Worm (Caenorhabditis elegans) whole organism, late embryonic: ENCODE data around the gene srbc-55.

Experiments used
- che-1 ChIP-seq: sonication (generic microtip); optimal IDR thresholded peaks from 2 replicates; lab custom pipeline; 2016; ENCODE audit warnings: mild to moderate bottlenecking, missing genetic modification characterization, missing compliant biosample characterization
- elt-2 ChIP-seq: sonication (generic microtip); optimal IDR thresholded peaks from 2 replicates; lab custom pipeline; 2016; ENCODE audit warnings: missing genetic modification reagents, missing genetic modification characterization, missing compliant biosample characterization
- hlh-8 ChIP-seq: sonication (generic microtip); optimal IDR thresholded peaks from 2 replicates; lab custom pipeline; 2016; ENCODE audit warnings: missing genotype, missing genetic modification characterization, missing compliant biosample characterization
- nhr-11 ChIP-seq: fragments of 150-350 bp; optimal IDR thresholded peaks from 2 replicates; lab custom pipeline; 2014; ENCODE audit warnings: missing biosample characterization, missing genetic modification characterization
- pqm-1 ChIP-seq: sonication (generic microtip); optimal IDR thresholded peaks from 2 replicates; lab custom pipeline; 2016; ENCODE audit warnings: missing genetic modification characterization, missing compliant biosample characterization
- pros-1 ChIP-seq: fragments of 150-350 bp; optimal IDR thresholded peaks from 2 replicates; lab custom pipeline; 2014; ENCODE audit warnings: missing biosample characterization, missing genetic modification reagents, missing genetic modification characterization
- ref-2 ChIP-seq: sonication (generic microtip); optimal IDR thresholded peaks from 2 replicates; lab custom pipeline; 2016; ENCODE audit warnings: missing genetic modification characterization, missing compliant biosample characterization
- sox-4 ChIP-seq: sonication (generic microtip); optimal IDR thresholded peaks from 2 replicates; lab custom pipeline; 2017; ENCODE audit warnings: mild to moderate bottlenecking, missing genetic modification characterization, inconsistent platforms, missing compliant biosample characterization
- tbx-2 ChIP-seq: sonication (generic microtip); optimal IDR thresholded peaks from 2 replicates; lab custom pipeline; 2016; ENCODE audit warnings: missing genetic modification characterization, missing compliant biosample characterization

ce11 chrV:15879508-15879907 lies 49.7 kb upstream of the srbc-55 start, which contains the start of gene nhr-84:
- TF ChIP-seq nhr-11 (no peak), elt-2 (tag; lab: Kevin White, UChicago) (no peak), hlh-8 (no peak), che-1 (tag; lab: Kevin White, UChicago) (no peak), sox-4 (tag; lab: Kevin White, UChicago) (no peak), tbx-2 (tag; lab: Kevin White, UChicago) (no peak), ref-2 (tag; lab: Kevin White, UChicago) (no peak), pqm-1 (tag; lab: Kevin White, UChicago) (no peak), pros-1 (tag; lab: Kevin White, UChicago) (no peak)
